Worm (Caenorhabditis elegans) whole organism, L4/young adult: ENCODE data around the gene B0250.18.
A peak's percentile ranks its signal among the peaks of the same experiment; 100 is the strongest.

Experiments
- W03F9.2 ChIP-seq: fragments of 150-350 bp; optimal IDR thresholded peaks from 2 replicates; lab custom pipeline; 2014; ENCODE audit warnings: missing biosample characterization, missing genetic modification characterization
- dao-5 ChIP-seq: sonication (generic microtip); optimal IDR thresholded peaks from 2 replicates; lab custom pipeline; 2016; ENCODE audit warnings: missing genotype, missing genetic modification characterization, moderate library complexity, missing compliant biosample characterization
- him-1 ChIP-seq: sonication (generic microtip); optimal IDR thresholded peaks from 2 replicates; lab custom pipeline; 2016; ENCODE audit warnings: missing genotype, missing genetic modification reagents, missing genetic modification characterization, missing compliant biosample characterization

B0250.18 gene

ce11 chrV:20479013-20479739 is 18.5 kb upstream of the B0250.18 start, which contains the start of the genes calf-1 and rpl-2:
Gene calf-1, minus strand, starts transcription at chrV:20479089.
Gene rpl-2, plus strand, starts transcription at chrV:20479689.
- peak; percentile 33 for TF ChIP-seq W03F9.2
- no peak for TF ChIP-seq dao-5

ce11 chrV:20476981-20477380 is 16.3 kb upstream of the B0250.18 start:
- no peak for TF ChIP-seq him-1 (tag; lab: Kevin White, UChicago)
- no peak for TF ChIP-seq W03F9.2
- TF ChIP-seq dao-5 = no peak

ce11 chrV:20476514-20476913 is 15.8 kb upstream of the B0250.18 start:
- TF ChIP-seq W03F9.2 = no peak
- TF ChIP-seq him-1 (tag; lab: Kevin White, UChicago) = no peak
- no peak for TF ChIP-seq dao-5

ce11 chrV:20475830-20476229 is 15.1 kb upstream of the B0250.18 start, which contains the start of gene B0250.7:
Gene B0250.7, minus strand, starts transcription at chrV:20476061.
- no peak for TF ChIP-seq W03F9.2
- no peak for TF ChIP-seq him-1 (tag; lab: Kevin White, UChicago)
- TF ChIP-seq dao-5 = no peak

- no peak for TF ChIP-seq W03F9.2
- no peak for TF ChIP-seq dao-5
- TF ChIP-seq him-1 (tag; lab: Kevin White, UChicago) = no peak
Observed at ce11 chrV:20475029-20475428, 14.3 kb upstream of the B0250.18 start.

- no peak for TF ChIP-seq W03F9.2
- TF ChIP-seq dao-5 = no peak
- no peak for TF ChIP-seq him-1 (tag; lab: Kevin White, UChicago)
Observed at ce11 chrV:20470385-20470784, 9.7 kb upstream of the B0250.18 start, which contains the start of gene B0250.8. Gene B0250.8, minus strand, starts transcription at chrV:20470485.

- TF ChIP-seq W03F9.2 (no peak), him-1 (tag; lab: Kevin White, UChicago) (no peak), dao-5 (no peak)
Observed at ce11 chrV:20464778-20465177, 4.1 kb upstream of the B0250.18 start.

- TF ChIP-seq W03F9.2 (no peak), him-1 (tag; lab: Kevin White, UChicago) (no peak), dao-5 (no peak)
Observed at ce11 chrV:20457155-20457554, 3.6 kb downstream of the B0250.18 start.

ce11 chrV:20455637-20456036 is 5.1 kb downstream of the B0250.18 start:
- TF ChIP-seq dao-5 (no peak), W03F9.2 (no peak), him-1 (tag; lab: Kevin White, UChicago) (no peak)

ce11 chrV:20453811-20454210 is 6.9 kb downstream of the B0250.18 start, which contains the start of gene srd-70:
Gene srd-70, plus strand, starts transcription at chrV:20454111.
- TF ChIP-seq W03F9.2 (no peak), him-1 (tag; lab: Kevin White, UChicago) (no peak), dao-5 (no peak)

- TF ChIP-seq dao-5 (no peak), W03F9.2 (no peak), him-1 (tag; lab: Kevin White, UChicago) (no peak)
Observed at ce11 chrV:20453084-20453483, 7.6 kb downstream of the B0250.18 start, which contains the start of gene F48F5.6. Gene F48F5.6, minus strand, starts transcription at chrV:20453184.

- TF ChIP-seq dao-5 (no peak), him-1 (tag; lab: Kevin White, UChicago) (no peak), W03F9.2 (no peak)
Observed at ce11 chrV:20451793-20452192, 8.9 kb downstream of the B0250.18 start.

- no peak for TF ChIP-seq W03F9.2
- no peak for TF ChIP-seq dao-5
Observed at ce11 chrV:20445898-20446297, 14.8 kb downstream of the B0250.18 start.

- no peak for TF ChIP-seq W03F9.2
- TF ChIP-seq him-1 (tag; lab: Kevin White, UChicago) = no peak
- TF ChIP-seq dao-5 = no peak
Observed at ce11 chrV:20425183-20425400, 35.6 kb downstream of the B0250.18 start, which contains the start of the genes fce-2 and F48F5.8. Gene fce-2, plus strand, starts transcription at chrV:20425301. Gene F48F5.8, plus strand, starts transcription at chrV:20425342.

ce11 chrV:20424229-20425182 is 36.2 kb downstream of the B0250.18 start:
- no peak for TF ChIP-seq dao-5
- TF ChIP-seq W03F9.2 = peak; percentile 37
